Fruit fly (Drosophila melanogaster) whole organism, embryonic: ENCODE data around the gene in.

Experiments used
- Atf3 ChIP-seq: fragments of 200-800 bp; sonication (Bioruptor generic); optimal IDR thresholded peaks from 3 replicates; lab custom pipeline; 2016; ENCODE audit warnings: missing biosample characterization, missing genetic modification characterization
- CG1233 ChIP-seq: fragments of 200-800 bp; sonication (Bioruptor generic); optimal IDR thresholded peaks from 4 replicates; lab custom pipeline; 2018; ENCODE audit warnings: missing biosample characterization, mild to moderate bottlenecking, missing genetic modification characterization
- CG13287 ChIP-seq: fragments of 200-800 bp; sonication (Bioruptor generic); IDR thresholded peaks from 2 replicates; pipeline ENCODE4 v1.3.6; 2022; ENCODE audit warnings: missing biosample characterization, missing genetic modification characterization; ENCODE audit not compliant: partially characterized antibody
- CG13894 ChIP-seq: fragments of 200-800 bp; sonication (Bioruptor generic); optimal IDR thresholded peaks from 3 replicates; lab custom pipeline; 2018; ENCODE audit warnings: missing biosample characterization, mild to moderate bottlenecking, missing genetic modification characterization, moderate library complexity
- CG17568 ChIP-seq: fragments of 200-800 bp; sonication (Bioruptor generic); optimal IDR thresholded peaks from 2 replicates; lab custom pipeline; 2018; ENCODE audit warnings: missing biosample characterization, mild to moderate bottlenecking, missing genetic modification characterization, moderate library complexity
- CG30020 ChIP-seq: fragments of 200-800 bp; optimal IDR thresholded peaks from 2 replicates; lab custom pipeline; 2019; ENCODE audit warnings: missing biosample characterization, mild to moderate bottlenecking, missing genetic modification characterization, moderate library complexity
- CG4404 ChIP-seq: fragments of 200-800 bp; sonication (Bioruptor generic); IDR thresholded peaks from 2 replicates; pipeline ENCODE4 v1.3.6; 2022; ENCODE audit warnings: missing biosample characterization, missing genetic modification characterization
- CG4820 ChIP-seq: fragments of 200-800 bp; sonication (Bioruptor generic); optimal IDR thresholded peaks from 3 replicates; lab custom pipeline; 2016; ENCODE audit warnings: missing biosample characterization, missing genetic modification characterization
- CG8478 ChIP-seq: fragments of >200 bp; optimal IDR thresholded peaks from 2 replicates; lab custom pipeline; 2018
- Ssrp ChIP-seq: fragments of 200-800 bp; sonication (Bioruptor generic); optimal IDR thresholded peaks from 2 replicates; lab custom pipeline; 2018; ENCODE audit warnings: missing biosample characterization, mild to moderate bottlenecking, missing genetic modification characterization, moderate library complexity
- Usf ChIP-seq: fragments of 200-800 bp; sonication (Bioruptor generic); optimal IDR thresholded peaks from 2 replicates; lab custom pipeline; 2017; ENCODE audit warnings: missing genotype, missing biosample characterization, missing genetic modification characterization
- crol ChIP-seq: fragments of 200-800 bp; sonication (Bioruptor generic); IDR thresholded peaks from 2 replicates; pipeline ENCODE4 v1.3.6; 2022; ENCODE audit warnings: missing biosample characterization, missing genetic modification characterization

dm6 chr3L:20388983-20389382 lies 22.0 kb downstream of the in start:
- TF ChIP-seq CG17568 (no peak), CG4404 (GFP tag; lab: Robert Waterston, UW) (no peak), CG1233 (no peak), CG4820 (no peak), Ssrp (tag; lab: Kevin White, UChicago) (no peak), CG13287 (no peak), CG30020 (tag; lab: Kevin White, UChicago) (no peak), Atf3 (GFP tag; lab: Kevin White, UChicago) (no peak), Usf (GFP tag; lab: Kevin White, UChicago) (no peak), crol (GFP tag; lab: Robert Waterston, UW) (no peak), CG13894 (tag; lab: Kevin White, UChicago) (peak; percentile 24), CG8478 (lab: Kevin White, UChicago) (no peak)
